Fruit fly (Drosophila melanogaster): ENCODE results near the gene CG32718.

CG32718 gene

DNA sequence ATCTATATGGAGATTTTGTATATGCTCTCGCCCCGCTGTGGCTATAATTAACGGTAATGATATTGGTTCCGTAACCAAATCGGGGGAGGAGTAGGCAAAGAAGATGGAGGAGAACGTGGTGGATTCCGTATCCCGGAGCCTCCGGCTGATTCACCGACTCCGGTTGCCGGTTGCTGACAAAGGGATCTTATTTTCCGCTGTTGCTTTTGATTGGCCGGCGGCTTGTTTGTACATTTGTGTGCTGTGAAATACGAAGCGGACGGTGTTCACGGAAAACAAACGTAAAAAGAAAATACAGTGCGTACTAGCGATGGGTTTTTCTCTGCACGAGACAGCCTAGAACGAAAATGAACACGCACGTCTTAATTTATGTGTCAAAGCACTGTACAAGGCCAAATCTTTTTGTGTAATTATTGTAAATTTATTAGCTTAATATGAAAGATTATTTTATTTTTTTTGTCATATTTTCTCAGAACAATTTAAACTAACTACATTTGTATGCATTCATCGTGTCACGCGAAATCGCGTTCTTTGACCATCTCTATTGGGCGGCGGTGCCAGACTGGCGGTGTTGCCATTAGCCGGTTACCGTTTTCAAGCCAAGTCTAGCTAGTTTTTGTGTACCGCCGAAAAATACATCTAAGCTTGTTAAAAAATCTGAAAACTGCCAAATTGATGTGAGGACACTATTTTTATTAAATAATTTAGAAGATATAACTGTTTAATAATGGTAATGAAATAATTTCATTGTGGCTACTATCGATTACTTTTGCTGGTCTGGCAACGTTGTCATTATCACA is 43.7 kb upstream of the CG32718 start, which contains the start of the genes Pdp and Rab39 (continued):
- TF ChIP-seq CG7839 (tag; optimal IDR thresholded peaks at IDR 0.05) (peak; percentile 74), CG10543 (GFP tag; optimal IDR thresholded peaks at IDR 0.05) (peak; percentile 85), CG9437 (GFP tag; optimal IDR thresholded peaks at IDR 0.05) (peak; percentile 89), CG6854 (GFP tag; optimal IDR thresholded peaks at IDR 0.05) (no peak), pros (GFP tag; optimal IDR thresholded peaks at IDR 0.05) (no peak), E2f1 (GFP tag; IDR thresholded peaks at IDR 0.05) (peak; percentile 74), Side (GFP tag; optimal IDR thresholded peaks at IDR 0.05) (no peak), ssp (GFP tag; IDR thresholded peaks at IDR 0.05) (peak; percentile 61; the same call in 1 of the 2 replicates), CG30431 (GFP tag; optimal IDR thresholded peaks at IDR 0.05) (peak; percentile 25), repo (GFP tag; optimal IDR thresholded peaks at IDR 0.05) (no peak), Chrac-16 (GFP tag; optimal IDR thresholded peaks at IDR 0.05) (peak; percentile 79), CG10959 (GFP tag; IDR thresholded peaks at IDR 0.05) (peak; percentile 51), CG18599 (GFP tag; optimal IDR thresholded peaks at IDR 0.05) (peak; percentile 81), CG10321 (GFP tag; IDR thresholded peaks at IDR 0.05) (no peak), CG6791 (GFP tag; IDR thresholded peaks at IDR 0.05; ENCODE audit: partially characterized antibody) (peak; percentile 85; the same call in 1 of the 3 replicates), Ravus (GFP tag; IDR thresholded peaks at IDR 0.05) (no peak), CG11560 (tag; IDR thresholded peaks at IDR 0.05) (peak; percentile 95), nom (GFP tag; optimal IDR thresholded peaks at IDR 0.05) (no peak), trh (GFP tag; optimal IDR thresholded peaks at IDR 0.05) (peak; percentile 61), CG30020 (tag; optimal IDR thresholded peaks at IDR 0.05) (peak; percentile 69), Drgx (GFP tag; IDR thresholded peaks at IDR 0.05) (peak; percentile 79), CG12659 (GFP tag; optimal IDR thresholded peaks at IDR 0.05) (peak; percentile 76), Camta (GFP tag; optimal IDR thresholded peaks at IDR 0.05) (peak; percentile 55), crp (GFP tag; optimal IDR thresholded peaks at IDR 0.05) (peak in 1 of 2 experiments; percentile 37), otp (GFP tag; IDR thresholded peaks at IDR 0.05) (no peak), CG8281 (tag; optimal IDR thresholded peaks at IDR 0.05) (peak; percentile 36), TFAM (GFP tag; optimal IDR thresholded peaks at IDR 0.05) (no peak), CG15479 (GFP tag; optimal IDR thresholded peaks at IDR 0.05) (no peak), NC2β (GFP tag; optimal IDR thresholded peaks at IDR 0.05) (peak; percentile 59), Mad (GFP tag; optimal IDR thresholded peaks at IDR 0.05) (peak; percentile 74), CG2875 (GFP tag; optimal IDR thresholded peaks at IDR 0.05) (peak; percentile 28), cato (GFP tag; optimal IDR thresholded peaks at IDR 0.05; ENCODE audit: borderline replicate concordance) (peak; percentile 53), Max (GFP tag; optimal IDR thresholded peaks at IDR 0.05) (peak; percentile 80), dati (GFP tag; IDR thresholded peaks at IDR 0.05) (no peak), CG3065 (GFP tag; optimal IDR thresholded peaks at IDR 0.05) (peak; percentile 54), bab2 (GFP tag; optimal IDR thresholded peaks at IDR 0.05) (peak; percentile 69), da (GFP tag; optimal IDR thresholded peaks at IDR 0.05) (peak; percentile 8), CG9609 (GFP tag; optimal IDR thresholded peaks at IDR 0.05) (peak; percentile 68), CG12219 (GFP tag; optimal IDR thresholded peaks at IDR 0.05) (peak; percentile 52), hth (optimal IDR thresholded peaks at IDR 0.05) (no peak), CG17359 (tag; optimal IDR thresholded peaks at IDR 0.05) (peak; percentile 69), pho (GFP tag; optimal IDR thresholded peaks at IDR 0.05) (peak; percentile 78), CG5180 (GFP tag; optimal IDR thresholded peaks at IDR 0.05) (no peak), CHES-1-like (GFP tag; optimal IDR thresholded peaks at IDR 0.05) (peak; percentile 42), CG6689 (GFP tag; IDR thresholded peaks at IDR 0.05) (peak; percentile 82), CG16863 (GFP tag; optimal IDR thresholded peaks at IDR 0.05) (peak; percentile 54), CG9797 (GFP tag; optimal IDR thresholded peaks at IDR 0.05) (peak; percentile 48), en (GFP tag; optimal IDR thresholded peaks at IDR 0.05) (peak; percentile 20), gsb-n (tag; optimal IDR thresholded peaks at IDR 0.05) (no peak)

Measured in whole organism, embryonic.